Worm (Caenorhabditis elegans): ENCODE data around the gene F48B9.1.

Gene F48B9.1

DNA sequence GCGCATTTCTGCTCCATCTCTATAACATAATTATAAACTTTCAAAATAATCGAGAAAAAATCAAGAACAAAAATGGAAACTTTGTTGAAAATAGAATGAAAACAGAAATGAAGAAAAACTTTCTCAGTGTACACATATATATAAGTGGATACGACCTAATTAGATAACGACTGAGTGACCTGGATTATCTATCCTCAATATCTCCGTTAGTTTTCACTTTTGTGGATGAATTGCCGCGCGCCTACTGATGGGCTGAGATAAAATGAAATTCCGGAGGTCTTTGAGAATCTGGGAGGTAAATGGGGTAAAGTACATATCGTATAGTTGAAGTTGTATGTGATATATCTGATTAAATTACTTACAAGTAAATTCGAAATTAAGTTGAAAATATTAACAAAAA lies 35.1 kb upstream of the F48B9.1 start, which contains the start of gene dpy-3:
TSS of gene dpy-3 (minus strand) at position 19 of the 400 bp plus-strand sequence.
- TF ChIP-seq ama-1 (optimal IDR thresholded peaks at IDR 0.05) (no peak), unc-62 (GFP tag; optimal IDR thresholded peaks at IDR 0.05) (no peak), R02D3.7 (tag; optimal IDR thresholded peaks at IDR 0.05) (no peak), snpc-4 (tag; optimal IDR thresholded peaks at IDR 0.05) (no peak), ceh-28 (tag; optimal IDR thresholded peaks at IDR 0.05) (no peak), ztf-4 (tag; optimal IDR thresholded peaks at IDR 0.05) (no peak), nhr-23 (tag; optimal IDR thresholded peaks at IDR 0.05) (peak; percentile 88), ceh-16 (tag; optimal IDR thresholded peaks at IDR 0.05) (no peak), elt-2 (tag; optimal IDR thresholded peaks at IDR 0.05) (no peak), nhr-77 (tag; optimal IDR thresholded peaks at IDR 0.05) (no peak), ceh-9 (tag; optimal IDR thresholded peaks at IDR 0.05) (no peak), nhr-28 (tag; optimal IDR thresholded peaks at IDR 0.05) (no peak), elt-1 (tag; optimal IDR thresholded peaks at IDR 0.05) (peak; percentile 39)

ce11 chrX:2150006-2150405 lies 30.7 kb upstream of the F48B9.1 start, which contains the start of gene npax-2:
npax-2 (minus strand) TSS chrX:2150106.
- TF ChIP-seq pha-4 (tag; optimal IDR thresholded peaks at IDR 0.05) (no peak), fkh-2 (tag; optimal IDR thresholded peaks at IDR 0.05) (no peak), pqm-1 (tag; optimal IDR thresholded peaks at IDR 0.05) (no peak), ceh-16 (tag; optimal IDR thresholded peaks at IDR 0.05) (no peak), ZK546.5 (tag; optimal IDR thresholded peaks at IDR 0.05) (no peak), elt-2 (tag; optimal IDR thresholded peaks at IDR 0.05) (no peak), zag-1 (tag; optimal IDR thresholded peaks at IDR 0.05) (no peak), fos-1 (tag; optimal IDR thresholded peaks at IDR 0.05) (no peak), elt-3 (tag; optimal IDR thresholded peaks at IDR 0.05) (no peak), R02D3.7 (tag; optimal IDR thresholded peaks at IDR 0.05) (no peak), mml-1 (tag; optimal IDR thresholded peaks at IDR 0.05) (no peak), ztf-11 (tag; optimal IDR thresholded peaks at IDR 0.05) (no peak), mdl-1 (tag; optimal IDR thresholded peaks at IDR 0.05) (no peak), unc-39 (tag; optimal IDR thresholded peaks at IDR 0.05) (no peak), eor-1 (tag; optimal IDR thresholded peaks at IDR 0.05) (no peak), snpc-4 (tag; optimal IDR thresholded peaks at IDR 0.05) (no peak), ceh-9 (tag; optimal IDR thresholded peaks at IDR 0.05) (no peak), egl-5 (tag; optimal IDR thresholded peaks at IDR 0.05) (no peak), nhr-28 (tag; optimal IDR thresholded peaks at IDR 0.05) (no peak), skn-1 (tag; optimal IDR thresholded peaks at IDR 0.05) (no peak)

DNA sequence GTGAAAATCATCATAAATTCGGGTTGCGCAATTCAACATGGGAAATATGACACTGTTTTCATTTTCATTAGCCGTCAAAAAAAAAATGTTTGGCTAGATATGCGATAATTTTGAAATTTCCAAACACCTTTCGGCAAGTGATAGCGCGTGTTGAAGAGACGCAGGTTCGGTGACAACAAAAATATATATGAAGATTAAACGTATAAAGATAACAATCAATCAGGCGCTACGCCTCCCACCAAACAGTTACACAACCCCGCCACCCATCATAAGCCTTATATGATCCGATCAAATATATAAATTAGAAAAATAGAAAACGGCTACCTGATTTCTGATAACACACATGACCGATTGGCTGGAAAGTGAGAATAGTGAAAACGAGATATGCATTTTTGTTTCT lies 28.6 kb upstream of the F48B9.1 start:
- TF ChIP-seq nhr-43 (tag; optimal IDR thresholded peaks at IDR 0.05; ENCODE audit: poor library complexity, severe bottlenecking): no peak
- no peak for TF ChIP-seq ceh-28 (tag; optimal IDR thresholded peaks at IDR 0.05)
- TF ChIP-seq nhr-28 (tag; optimal IDR thresholded peaks at IDR 0.05): no peak
- TF ChIP-seq elt-1 (tag; optimal IDR thresholded peaks at IDR 0.05): no peak
- no peak for TF ChIP-seq R02D3.7 (tag; optimal IDR thresholded peaks at IDR 0.05)
- TF ChIP-seq mdl-1 (tag; optimal IDR thresholded peaks at IDR 0.05): no peak
- TF ChIP-seq elt-2 (tag; optimal IDR thresholded peaks at IDR 0.05): no peak

DNA sequence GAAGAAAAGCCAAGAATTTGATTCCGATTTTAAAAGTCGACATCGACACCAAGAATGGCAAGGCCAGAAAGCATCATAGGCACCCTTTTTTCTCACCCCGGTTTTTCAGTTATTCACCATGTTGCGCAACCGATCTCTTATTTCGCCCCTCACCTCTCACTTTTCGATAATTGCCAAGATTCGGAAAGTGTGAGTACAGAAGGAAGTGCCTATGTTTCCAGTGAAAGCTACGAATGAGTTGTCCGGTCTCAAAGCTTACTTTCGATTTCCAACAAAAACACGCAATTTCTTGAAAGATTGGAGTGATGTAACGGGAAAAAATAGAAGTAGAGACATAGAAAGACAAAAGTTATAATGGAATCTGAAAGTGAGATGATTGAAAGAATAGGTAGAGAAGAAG lies 26.9 kb upstream of the F48B9.1 start:
- no peak for TF ChIP-seq ama-1 (optimal IDR thresholded peaks at IDR 0.05)
- TF ChIP-seq lin-15B (tag; optimal IDR thresholded peaks at IDR 0.05): no peak
- TF ChIP-seq tbx-2 (tag; optimal IDR thresholded peaks at IDR 0.05): no peak
- no peak for TF ChIP-seq jun-1 (tag; optimal IDR thresholded peaks at IDR 0.05)
- no peak for TF ChIP-seq fkh-2 (tag; optimal IDR thresholded peaks at IDR 0.05)
- TF ChIP-seq ceh-28 (tag; optimal IDR thresholded peaks at IDR 0.05): no peak
- no peak for TF ChIP-seq ceh-9 (tag; optimal IDR thresholded peaks at IDR 0.05)
- TF ChIP-seq egl-27 (tag; optimal IDR thresholded peaks at IDR 0.05): no peak
- TF ChIP-seq ztf-4 (tag; optimal IDR thresholded peaks at IDR 0.05): no peak
- TF ChIP-seq nhr-76 (tag; optimal IDR thresholded peaks at IDR 0.05): no peak

- TF ChIP-seq nhr-25 (tag; optimal IDR thresholded peaks at IDR 0.05) (peak; percentile 42), lin-39 (tag; optimal IDR thresholded peaks at IDR 0.05) (no peak), nhr-43 (tag; optimal IDR thresholded peaks at IDR 0.05; ENCODE audit: poor library complexity, severe bottlenecking) (no peak), mdl-1 (tag; optimal IDR thresholded peaks at IDR 0.05) (no peak), snpc-4 (tag; optimal IDR thresholded peaks at IDR 0.05) (no peak), R02D3.7 (tag; optimal IDR thresholded peaks at IDR 0.05) (no peak), mml-1 (tag; optimal IDR thresholded peaks at IDR 0.05) (no peak), pqm-1 (tag; optimal IDR thresholded peaks at IDR 0.05) (no peak), nhr-12 (tag; optimal IDR thresholded peaks at IDR 0.05) (no peak), fkh-2 (tag; optimal IDR thresholded peaks at IDR 0.05) (no peak), elt-2 (tag; optimal IDR thresholded peaks at IDR 0.05) (peak; percentile 40), nhr-23 (tag; optimal IDR thresholded peaks at IDR 0.05) (no peak)
These were observed 22.8 kb upstream of the F48B9.1 start for ce11 chrX:2157855-2158254.
